Worm (Caenorhabditis elegans): ENCODE data around the gene idpp-1.
A peak's percentile ranks its signal among the peaks of the same experiment; 100 is the strongest.

DNA sequence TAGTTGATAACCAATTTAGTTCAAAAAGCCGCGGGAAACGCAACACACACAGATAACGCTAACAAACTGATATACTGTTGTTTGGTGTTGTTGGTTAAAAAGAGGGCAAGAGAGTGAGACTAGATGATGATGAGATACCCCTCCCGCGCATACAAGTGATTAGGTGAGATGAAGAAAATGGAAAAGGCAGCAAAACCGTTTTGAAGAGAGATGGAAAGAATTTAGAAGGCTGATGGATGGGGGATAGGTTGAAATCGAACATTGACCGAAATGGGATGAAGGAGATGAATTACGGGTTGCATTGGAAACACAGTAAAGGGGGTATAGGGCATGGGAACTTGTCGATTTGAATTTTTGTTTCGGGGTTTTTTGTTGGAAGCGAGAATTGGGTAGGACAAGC, 8.3 kb downstream of the idpp-1 start:
- no peak for TF ChIP-seq nhr-76 (tag; optimal IDR thresholded peaks at IDR 0.05)
- TF ChIP-seq irx-1 (tag; optimal IDR thresholded peaks at IDR 0.05), result no peak
- no peak for TF ChIP-seq ceh-88 (GFP tag; IDR thresholded peaks at IDR 0.05)
- TF ChIP-seq lin-15B (tag; optimal IDR thresholded peaks at IDR 0.05), result no peak
- peak; percentile 18 for TF ChIP-seq snu-23 (GFP tag; optimal IDR thresholded peaks at IDR 0.05)
- no peak for TF ChIP-seq ztf-11 (tag; optimal IDR thresholded peaks at IDR 0.05)
- no peak for TF ChIP-seq ztf-4 (tag; optimal IDR thresholded peaks at IDR 0.05)
- TF ChIP-seq ceh-82 (tag; optimal IDR thresholded peaks at IDR 0.05), result no peak
- TF ChIP-seq nhr-12 (tag; optimal IDR thresholded peaks at IDR 0.05), result no peak
- no peak for TF ChIP-seq nhr-237 (tag; optimal IDR thresholded peaks at IDR 0.05)
- TF ChIP-seq egl-13 (tag; optimal IDR thresholded peaks at IDR 0.05), result no peak
- no peak for TF ChIP-seq elt-2 (tag; optimal IDR thresholded peaks at IDR 0.05)

Measured in whole organism, L1 larva.